Worm (Caenorhabditis elegans) whole organism, mixed stage, embryonic: Measurements from ENCODE around the gene str-99.

ENCODE experiments used
- M03D4.4 ChIP-seq: sonication (generic microtip); optimal IDR thresholded peaks from 2 replicates; lab custom pipeline; 2017; ENCODE audit warnings: mild to moderate bottlenecking, missing genetic modification characterization, missing compliant biosample characterization
- bed-3 ChIP-seq: fragments of 200-800 bp; sonication (Bioruptor generic); optimal IDR thresholded peaks from 3 replicates; lab custom pipeline; 2018; ENCODE audit warnings: mild to moderate bottlenecking, missing genetic modification characterization, moderate library complexity, missing compliant biosample characterization
- blmp-1 ChIP-seq: fragments of 150-350 bp; optimal IDR thresholded peaks from 2 replicates; lab custom pipeline; 2014; ENCODE audit warnings: missing biosample characterization, missing genetic modification characterization
- ceh-39 ChIP-seq: fragments of 150-350 bp; optimal IDR thresholded peaks from 2 replicates; lab custom pipeline; 2014; ENCODE audit warnings: missing biosample characterization, missing genetic modification characterization
- ceh-43 ChIP-seq: fragments of 200-800 bp; sonication (Bioruptor generic); optimal IDR thresholded peaks from 2 replicates; lab custom pipeline; 2018; ENCODE audit warnings: mild to moderate bottlenecking, missing genetic modification characterization, moderate library complexity, missing compliant biosample characterization
- ceh-83 ChIP-seq: fragments of 200-800 bp; sonication (Bioruptor generic); optimal IDR thresholded peaks from 2 replicates; lab custom pipeline; 2018; ENCODE audit warnings: mild to moderate bottlenecking, missing genetic modification characterization, missing compliant biosample characterization
- ces-1 ChIP-seq: fragments of 150-350 bp; optimal IDR thresholded peaks from 2 replicates; lab custom pipeline; 2014; ENCODE audit warnings: missing biosample characterization, missing genetic modification reagents, missing genetic modification characterization
- cnd-1 ChIP-seq: fragments of 200-800 bp; sonication (Bioruptor generic); optimal IDR thresholded peaks from 2 replicates; lab custom pipeline; 2018; ENCODE audit warnings: mild to moderate bottlenecking, missing genetic modification characterization, missing compliant biosample characterization
- drap-1 ChIP-seq: fragments of 200-800 bp; sonication (Bioruptor generic); optimal IDR thresholded peaks from 3 replicates; lab custom pipeline; 2018; ENCODE audit warnings: mild to moderate bottlenecking, missing genetic modification characterization, missing compliant biosample characterization
- elt-1 ChIP-seq: sonication (generic microtip); optimal IDR thresholded peaks from 2 replicates; lab custom pipeline; 2017; ENCODE audit warnings: missing genetic modification characterization, mild to moderate bottlenecking, missing compliant biosample characterization, antibody characterized with exemption, moderate library complexity, borderline replicate concordance; ENCODE audit not compliant: insufficient read depth
- elt-3 ChIP-seq: fragments of 150-350 bp; optimal IDR thresholded peaks from 2 replicates; lab custom pipeline; 2014; ENCODE audit warnings: missing biosample characterization, missing genetic modification characterization
- flh-1 ChIP-seq: fragments of 200-800 bp; sonication (Bioruptor generic); optimal IDR thresholded peaks from 2 replicates; lab custom pipeline; 2018; ENCODE audit warnings: mild to moderate bottlenecking, missing genetic modification characterization, moderate library complexity, missing compliant biosample characterization
- ham-2 ChIP-seq: fragments of 200-800 bp; sonication (Bioruptor generic); optimal IDR thresholded peaks from 2 replicates; lab custom pipeline; 2018; ENCODE audit warnings: mild to moderate bottlenecking, missing genetic modification characterization, missing compliant biosample characterization
- hlh-1 ChIP-seq: fragments of 150-350 bp; optimal IDR thresholded peaks from 2 replicates; lab custom pipeline; 2014; ENCODE audit warnings: missing biosample characterization, missing genetic modification reagents, missing genetic modification characterization
- lin-13 ChIP-seq: fragments of 150-350 bp; optimal IDR thresholded peaks from 2 replicates; lab custom pipeline; 2014; ENCODE audit warnings: missing biosample characterization, missing genetic modification characterization
- lin-32 ChIP-seq: fragments of 200-800 bp; sonication (Bioruptor generic); optimal IDR thresholded peaks from 2 replicates; lab custom pipeline; 2018; ENCODE audit warnings: mild to moderate bottlenecking, missing genetic modification characterization, missing compliant biosample characterization
- lsy-2 ChIP-seq: fragments of 150-350 bp; optimal IDR thresholded peaks from 2 replicates; lab custom pipeline; 2014; ENCODE audit warnings: missing biosample characterization, missing genetic modification characterization
- mab-5 ChIP-seq: fragments of 150-350 bp; optimal IDR thresholded peaks from 2 replicates; lab custom pipeline; 2014; ENCODE audit warnings: missing biosample characterization, missing genetic modification characterization
- mep-1 ChIP-seq: fragments of 150-350 bp; optimal IDR thresholded peaks from 2 replicates; lab custom pipeline; 2017; ENCODE audit warnings: missing biosample characterization, missing genetic modification reagents, missing genetic modification characterization, inconsistent platforms
- mls-2 ChIP-seq: sonication (generic microtip); optimal IDR thresholded peaks from 2 replicates; lab custom pipeline; 2016; ENCODE audit warnings: mild to moderate bottlenecking, missing genetic modification characterization, moderate library complexity, missing compliant biosample characterization
- nhr-12 ChIP-seq: fragments of 150-350 bp; optimal IDR thresholded peaks from 2 replicates; lab custom pipeline; 2014; ENCODE audit warnings: missing biosample characterization, missing genetic modification characterization
- nhr-2 ChIP-seq: fragments of 150-350 bp; optimal IDR thresholded peaks from 2 replicates; lab custom pipeline; 2014; ENCODE audit warnings: missing biosample characterization, missing genetic modification characterization
- nhr-237 ChIP-seq: fragments of 150-350 bp; optimal IDR thresholded peaks from 2 replicates; lab custom pipeline; 2014; ENCODE audit warnings: missing biosample characterization, missing genetic modification characterization
- nhr-28 ChIP-seq: fragments of 150-350 bp; optimal IDR thresholded peaks from 2 replicates; lab custom pipeline; 2014; ENCODE audit warnings: missing biosample characterization, missing genetic modification characterization
- nhr-76 ChIP-seq: sonication (generic microtip); optimal IDR thresholded peaks from 2 replicates; lab custom pipeline; 2017; ENCODE audit warnings: missing biosample characterization, missing genetic modification characterization
- pha-4 ChIP-seq: fragments of 150-350 bp; optimal IDR thresholded peaks from 2 replicates; lab custom pipeline; 2018; ENCODE audit warnings: missing biosample characterization, missing genetic modification reagents, missing genetic modification characterization
- sem-2 ChIP-seq: fragments of 200-800 bp; sonication (Bioruptor generic); optimal IDR thresholded peaks from 2 replicates; lab custom pipeline; 2018; ENCODE audit warnings: mild to moderate bottlenecking, missing genetic modification characterization, missing compliant biosample characterization
- snpc-4 ChIP-seq: fragments of 150-350 bp; optimal IDR thresholded peaks from 2 replicates; lab custom pipeline; 2014; ENCODE audit warnings: missing biosample characterization, missing genetic modification characterization
- sptf-1 ChIP-seq: sonication (generic microtip); optimal IDR thresholded peaks from 2 replicates; lab custom pipeline; 2017; ENCODE audit warnings: mild to moderate bottlenecking, missing genetic modification characterization, moderate library complexity, missing compliant biosample characterization
- tbx-8 ChIP-seq: fragments of 200-800 bp; sonication (Bioruptor generic); optimal IDR thresholded peaks from 2 replicates; lab custom pipeline; 2018; ENCODE audit warnings: mild to moderate bottlenecking, missing genetic modification characterization, moderate library complexity, missing compliant biosample characterization
- unc-120 ChIP-seq: sonication (generic microtip); optimal IDR thresholded peaks from 2 replicates; lab custom pipeline; 2017; ENCODE audit warnings: missing genetic modification characterization, missing compliant biosample characterization; ENCODE audit not compliant: poor library complexity, severe bottlenecking
- unc-39 ChIP-seq: fragments of 150-350 bp; optimal IDR thresholded peaks from 2 replicates; lab custom pipeline; 2014; ENCODE audit warnings: missing biosample characterization, missing genetic modification characterization
- unc-62 ChIP-seq: fragments of 150-350 bp; optimal IDR thresholded peaks from 2 replicates; lab custom pipeline; 2014; ENCODE audit warnings: missing biosample characterization, missing genetic modification reagents, missing genetic modification characterization
- zip-8 ChIP-seq: fragments of 150-350 bp; optimal IDR thresholded peaks from 2 replicates; lab custom pipeline; 2014; ENCODE audit warnings: missing biosample characterization, missing genetic modification characterization
- ztf-11 ChIP-seq: fragments of 150-350 bp; optimal IDR thresholded peaks from 2 replicates; lab custom pipeline; 2014; ENCODE audit warnings: missing biosample characterization, missing genetic modification characterization

str-99 gene

ce11 chrV:16145009-16145408 is 13.3 kb downstream of the str-99 start:
- TF ChIP-seq flh-1 (GFP tag; lab: Kevin White, UChicago) (no peak), ztf-11 (no peak), ces-1 (GFP tag; lab: Kevin White, UChicago) (no peak), elt-3 (tag; lab: Kevin White, UChicago) (no peak), mab-5 (tag; lab: Kevin White, UChicago) (no peak), unc-120 (no peak)

ce11 chrV:16143066-16143581 is 15.2 kb downstream of the str-99 start, which contains the start of gene fbxa-88:
Gene fbxa-88 (minus strand): TSS chrV:16143116.
- no peak for TF ChIP-seq mab-5 (tag; lab: Kevin White, UChicago)
- TF ChIP-seq unc-62 (GFP tag; lab: Kevin White, UChicago) = no peak
- no peak for TF ChIP-seq ceh-43 (GFP tag; lab: Kevin White, UChicago)
- no peak for TF ChIP-seq blmp-1 (tag; lab: Kevin White, UChicago)
- TF ChIP-seq mep-1 (tag; lab: Kevin White, UChicago) = no peak
- TF ChIP-seq sptf-1 (tag; lab: Kevin White, UChicago) = no peak
- TF ChIP-seq tbx-8 (GFP tag; lab: Kevin White, UChicago) = no peak
- TF ChIP-seq lin-13 (tag; lab: Kevin White, UChicago) = no peak
- TF ChIP-seq hlh-1 = no peak
- no peak for TF ChIP-seq pha-4 (tag; lab: Kevin White, UChicago)
- no peak for TF ChIP-seq ceh-39 (tag; lab: Kevin White, UChicago)
- no peak for TF ChIP-seq lin-32
- TF ChIP-seq elt-3 (tag; lab: Kevin White, UChicago) = no peak
- no peak for TF ChIP-seq nhr-76 (tag; lab: Kevin White, UChicago)
- no peak for TF ChIP-seq zip-8
- TF ChIP-seq unc-39 (tag; lab: Kevin White, UChicago) = no peak
- no peak for TF ChIP-seq nhr-28

ce11 chrV:16142371-16142770 is 15.9 kb downstream of the str-99 start, which contains the start of gene fbxa-18:
Gene fbxa-18 (plus strand): TSS chrV:16142671.
- TF ChIP-seq lin-13 (tag; lab: Kevin White, UChicago) = no peak
- TF ChIP-seq cnd-1 (tag; lab: Kevin White, UChicago) = no peak
- TF ChIP-seq flh-1 (GFP tag; lab: Kevin White, UChicago) = no peak
- no peak for TF ChIP-seq bed-3
- TF ChIP-seq nhr-2 (tag; lab: Kevin White, UChicago) = no peak
- TF ChIP-seq pha-4 (tag; lab: Kevin White, UChicago) = no peak
- no peak for TF ChIP-seq blmp-1 (tag; lab: Kevin White, UChicago)
- TF ChIP-seq mls-2 (tag; lab: Kevin White, UChicago) = no peak
- no peak for TF ChIP-seq hlh-1
- no peak for TF ChIP-seq M03D4.4 (tag; lab: Kevin White, UChicago)
- TF ChIP-seq unc-120 = no peak
- no peak for TF ChIP-seq ztf-11
- TF ChIP-seq ces-1 (GFP tag; lab: Kevin White, UChicago) = no peak
- no peak for TF ChIP-seq tbx-8 (GFP tag; lab: Kevin White, UChicago)
- TF ChIP-seq snpc-4 (tag; lab: Kevin White, UChicago) = no peak
- TF ChIP-seq nhr-237 = no peak
- no peak for TF ChIP-seq lin-32
- TF ChIP-seq elt-3 (tag; lab: Kevin White, UChicago) = no peak
- TF ChIP-seq nhr-12 = no peak
- TF ChIP-seq ceh-83 (GFP tag; lab: Kevin White, UChicago) = no peak

ce11 chrV:16141071-16141470 is 17.2 kb downstream of the str-99 start, which contains the start of gene clc-32:
Gene clc-32 (minus strand): TSS chrV:16141171.
- TF ChIP-seq zip-8 (no peak), nhr-12 (no peak), elt-3 (tag; lab: Kevin White, UChicago) (no peak), unc-39 (tag; lab: Kevin White, UChicago) (no peak), snpc-4 (tag; lab: Kevin White, UChicago) (no peak), ztf-11 (no peak), bed-3 (no peak), sptf-1 (tag; lab: Kevin White, UChicago) (no peak), cnd-1 (tag; lab: Kevin White, UChicago) (no peak), blmp-1 (tag; lab: Kevin White, UChicago) (no peak)

DNA sequence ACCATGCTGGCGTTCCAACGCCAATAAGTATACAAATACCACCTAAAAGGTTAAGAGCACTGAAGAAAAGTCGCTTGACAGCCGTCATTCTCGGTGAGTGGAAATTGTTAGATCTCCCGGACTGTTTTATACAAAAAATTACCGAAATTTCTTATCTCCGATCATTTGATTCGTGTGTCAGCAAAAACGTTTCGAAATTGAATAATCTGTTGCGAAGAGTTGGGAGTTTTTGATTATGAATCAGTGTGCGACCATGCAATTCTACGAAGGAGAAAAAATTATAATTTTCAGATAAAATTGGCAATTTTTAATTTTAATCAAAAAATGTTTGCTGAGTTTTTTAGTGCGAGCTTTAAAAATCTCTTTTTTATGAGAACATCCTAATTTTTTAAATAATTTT is 18.8 kb downstream of the str-99 start, which contains the start of gene clc-11:
TSS of gene clc-11 (minus strand) at position 101 of the 400 bp plus-strand sequence.
- no peak for TF ChIP-seq sem-2 (GFP tag; lab: Kevin White, UChicago)
- no peak for TF ChIP-seq cnd-1 (tag; lab: Kevin White, UChicago)
- no peak for TF ChIP-seq ham-2 (GFP tag; lab: Kevin White, UChicago)
- no peak for TF ChIP-seq lin-13 (tag; lab: Kevin White, UChicago)
- TF ChIP-seq ceh-83 (GFP tag; lab: Kevin White, UChicago) = no peak
- no peak for TF ChIP-seq blmp-1 (tag; lab: Kevin White, UChicago)
- no peak for TF ChIP-seq bed-3
- TF ChIP-seq elt-1 (tag; lab: Kevin White, UChicago) = no peak
- TF ChIP-seq nhr-237 = no peak
- no peak for TF ChIP-seq elt-3 (tag; lab: Kevin White, UChicago)
- no peak for TF ChIP-seq unc-39 (tag; lab: Kevin White, UChicago)
- TF ChIP-seq nhr-12 = no peak
- no peak for TF ChIP-seq M03D4.4 (tag; lab: Kevin White, UChicago)
- TF ChIP-seq unc-62 (GFP tag; lab: Kevin White, UChicago) = no peak
- TF ChIP-seq nhr-76 (tag; lab: Kevin White, UChicago) = no peak
- TF ChIP-seq drap-1 (GFP tag; lab: Kevin White, UChicago) = no peak
- no peak for TF ChIP-seq pha-4 (tag; lab: Kevin White, UChicago)
- no peak for TF ChIP-seq lsy-2 (tag; lab: Kevin White, UChicago)
- TF ChIP-seq unc-120 = no peak
